Worm (Caenorhabditis elegans) whole organism, young adult: Measurements from ENCODE around the gene nhr-129.

Experiments used
- B0019.2 ChIP-seq: fragments of 200-800 bp; sonication (Bioruptor generic); conservative IDR thresholded peaks from 2 replicates; pipeline ENCODE4 v1.3.6; 2022; ENCODE audit warnings: missing genetic modification reagents, missing genetic modification characterization, missing compliant biosample characterization
- B0035.1 ChIP-seq: sonication (generic microtip); optimal IDR thresholded peaks from 2 replicates; lab custom pipeline; 2016; ENCODE audit warnings: missing genetic modification characterization, mild to moderate bottlenecking, missing compliant biosample characterization, missing genotype, missing genetic modification reagents
- C06A6.2 ChIP-seq: fragments of 200-800 bp; sonication (Bioruptor generic); conservative IDR thresholded peaks from 2 replicates; pipeline ENCODE4 v1.3.6; 2022; ENCODE audit warnings: missing genetic modification characterization, missing compliant biosample characterization
- F10E7.11 ChIP-seq: sonication (generic microtip); optimal IDR thresholded peaks from 2 replicates; lab custom pipeline; 2017; ENCODE audit warnings: mild to moderate bottlenecking, missing genetic modification characterization, moderate library complexity, missing compliant biosample characterization
- F22D6.2 ChIP-seq: sonication (generic microtip); optimal IDR thresholded peaks from 2 replicates; lab custom pipeline; 2016; ENCODE audit warnings: mild to moderate bottlenecking, missing genetic modification characterization, missing compliant biosample characterization
- F37B4.10 ChIP-seq: fragments of 200-800 bp; sonication (Bioruptor generic); IDR thresholded peaks from 2 replicates; pipeline ENCODE4 v1.3.6; 2022; ENCODE audit warnings: missing genetic modification characterization, missing compliant biosample characterization
- F49E8.2 ChIP-seq: sonication (generic microtip); optimal IDR thresholded peaks from 3 replicates; lab custom pipeline; 2017; ENCODE audit warnings: missing genetic modification characterization, mild to moderate bottlenecking, missing compliant biosample characterization, antibody characterized with exemption, moderate library complexity; ENCODE audit not compliant: insufficient read depth
- F52B5.7 ChIP-seq: sonication (generic microtip); optimal IDR thresholded peaks from 2 replicates; lab custom pipeline; 2016; ENCODE audit warnings: mild to moderate bottlenecking, missing genetic modification characterization, missing compliant biosample characterization
- K11D2.4 ChIP-seq: fragments of 200-800 bp; sonication (Bioruptor generic); IDR thresholded peaks from 2 replicates; pipeline ENCODE4 v1.3.6; 2022; ENCODE audit warnings: missing genetic modification reagents, missing genetic modification characterization, missing compliant biosample characterization
- T26A5.8 ChIP-seq: sonication (generic microtip); optimal IDR thresholded peaks from 2 replicates; lab custom pipeline; 2016; ENCODE audit warnings: missing genetic modification characterization, missing compliant biosample characterization
- Y56A3A.18 ChIP-seq: fragments of 200-800 bp; sonication (Bioruptor generic); IDR thresholded peaks from 2 replicates; pipeline ENCODE4 v1.3.6; 2022; ENCODE audit warnings: missing genetic modification reagents, missing genetic modification characterization, missing compliant biosample characterization
- ZK185.1 ChIP-seq: sonication (generic microtip); optimal IDR thresholded peaks from 2 replicates; lab custom pipeline; 2016; ENCODE audit warnings: mild to moderate bottlenecking, missing genetic modification characterization, missing compliant biosample characterization; ENCODE audit not compliant: poor library complexity, severe bottlenecking
- ama-1 ChIP-seq, 3 experiments: fragments of 150-350 bp in 1 of 3; sonication (generic microtip) in 2 of 3; optimal IDR thresholded peaks; 2 replicates each; lab custom pipeline; 2014 to 2018; ENCODE audit warnings: missing biosample characterization in 2 of 3, missing genetic modification characterization in 2 of 3, missing genetic modification reagents in 2 of 3
- aptf-2 ChIP-seq: fragments of 200-800 bp; sonication (Bioruptor generic); conservative IDR thresholded peaks from 2 replicates; pipeline ENCODE4 v1.3.6; 2022; ENCODE audit warnings: missing genetic modification reagents, missing genetic modification characterization, missing compliant biosample characterization
- attf-5 ChIP-seq: fragments of 200-800 bp; sonication (Bioruptor generic); optimal IDR thresholded peaks from 2 replicates; lab custom pipeline; 2018; ENCODE audit warnings: mild to moderate bottlenecking, missing genetic modification characterization, missing compliant biosample characterization
- bed-1 ChIP-seq: fragments of 200-800 bp; sonication (Bioruptor generic); IDR thresholded peaks from 2 replicates; pipeline ENCODE4 v1.3.6; 2022; ENCODE audit warnings: missing genetic modification reagents, missing genetic modification characterization, missing compliant biosample characterization
- cebp-2 ChIP-seq: fragments of 200-800 bp; sonication (Bioruptor generic); IDR thresholded peaks from 2 replicates; pipeline ENCODE4 v1.3.6; 2022; ENCODE audit warnings: missing genetic modification characterization, missing compliant biosample characterization
- ceh-27 ChIP-seq: fragments of 200-800 bp; sonication (Bioruptor generic); optimal IDR thresholded peaks from 2 replicates; lab custom pipeline; 2018; ENCODE audit warnings: mild to moderate bottlenecking, missing genetic modification characterization, moderate library complexity, missing compliant biosample characterization
- chd-7 ChIP-seq: sonication (generic microtip); optimal IDR thresholded peaks from 2 replicates; lab custom pipeline; 2016; ENCODE audit warnings: mild to moderate bottlenecking, missing genetic modification characterization, moderate library complexity, missing compliant biosample characterization
- dox-1 ChIP-seq: fragments of 200-800 bp; sonication (Bioruptor generic); IDR thresholded peaks from 2 replicates; pipeline ENCODE4 v1.3.6; 2022; ENCODE audit warnings: missing genetic modification reagents, missing genetic modification characterization, missing compliant biosample characterization
- dpff-1 ChIP-seq: sonication (generic microtip); optimal IDR thresholded peaks from 2 replicates; lab custom pipeline; 2017; ENCODE audit warnings: mild to moderate bottlenecking, missing genetic modification characterization, missing compliant biosample characterization
- egrh-3 ChIP-seq: fragments of 200-800 bp; sonication (Bioruptor generic); IDR thresholded peaks from 2 replicates; pipeline ENCODE4 v1.3.6; 2022; ENCODE audit warnings: missing genetic modification reagents, missing genetic modification characterization, missing compliant biosample characterization
- ekl-4 ChIP-seq: fragments of 200-800 bp; sonication (Bioruptor generic); IDR thresholded peaks from 2 replicates; pipeline ENCODE4 v1.3.6; 2022; ENCODE audit warnings: missing genetic modification reagents, missing genetic modification characterization, missing compliant biosample characterization
- ets-4 ChIP-seq: fragments of 200-800 bp; sonication (Bioruptor generic); optimal IDR thresholded peaks from 2 replicates; lab custom pipeline; 2018; ENCODE audit warnings: mild to moderate bottlenecking, missing genetic modification characterization, missing compliant biosample characterization
- hlh-26 ChIP-seq: fragments of 200-800 bp; sonication (Bioruptor generic); conservative IDR thresholded peaks from 2 replicates; pipeline ENCODE4 v1.3.6; 2022; ENCODE audit warnings: missing genetic modification reagents, missing genetic modification characterization, missing compliant biosample characterization
- hmg-1.2 ChIP-seq: fragments of 200-800 bp; sonication (Bioruptor generic); IDR thresholded peaks from 2 replicates; pipeline ENCODE4 v1.3.6; 2022; ENCODE audit warnings: missing genetic modification reagents, missing genetic modification characterization, missing compliant biosample characterization
- hmg-20 ChIP-seq: fragments of 200-800 bp; sonication (Bioruptor generic); IDR thresholded peaks from 2 replicates; pipeline ENCODE4 v1.3.6; 2022; ENCODE audit warnings: missing genetic modification reagents, missing genetic modification characterization, missing compliant biosample characterization
- lin-54 ChIP-seq: fragments of 200-800 bp; sonication (Bioruptor generic); optimal IDR thresholded peaks from 2 replicates; lab custom pipeline; 2018; ENCODE audit warnings: mild to moderate bottlenecking, missing genetic modification characterization, missing compliant biosample characterization
- lsy-27 ChIP-seq: sonication (generic microtip); optimal IDR thresholded peaks from 2 replicates; lab custom pipeline; 2017; ENCODE audit warnings: missing genetic modification characterization, mild to moderate bottlenecking, missing compliant biosample characterization, antibody characterized with exemption, missing genotype, borderline replicate concordance; ENCODE audit not compliant: insufficient read depth
- madf-10 ChIP-seq: sonication (generic microtip); optimal IDR thresholded peaks from 2 replicates; lab custom pipeline; 2016; ENCODE audit warnings: mild to moderate bottlenecking, missing genetic modification characterization, missing compliant biosample characterization
- mel-28 ChIP-seq: sonication (generic microtip); optimal IDR thresholded peaks from 2 replicates; lab custom pipeline; 2016; ENCODE audit warnings: borderline replicate concordance, mild to moderate bottlenecking, missing genetic modification characterization, missing compliant biosample characterization
- nfya-1 ChIP-seq: sonication (generic microtip); optimal IDR thresholded peaks from 2 replicates; lab custom pipeline; 2017; ENCODE audit warnings: antibody characterized with exemption, missing compliant biosample characterization, missing genetic modification characterization, borderline replicate concordance; ENCODE audit not compliant: insufficient read depth
- nfyb-1 ChIP-seq: fragments of 200-800 bp; sonication (Bioruptor generic); IDR thresholded peaks from 2 replicates; pipeline ENCODE4 v1.3.6; 2022; ENCODE audit warnings: missing genetic modification reagents, missing genetic modification characterization, missing compliant biosample characterization
- nhr-80 ChIP-seq: sonication (generic microtip); optimal IDR thresholded peaks from 2 replicates; lab custom pipeline; 2016; ENCODE audit warnings: missing genetic modification characterization, missing compliant biosample characterization
- nhr-90 ChIP-seq: sonication (generic microtip); optimal IDR thresholded peaks from 2 replicates; lab custom pipeline; 2016; ENCODE audit warnings: missing genotype, mild to moderate bottlenecking, missing genetic modification characterization, missing compliant biosample characterization
- pha-4 ChIP-seq: fragments of 150-350 bp; sonication (generic microtip); optimal IDR thresholded peaks from 2 replicates; lab custom pipeline; 2014; ENCODE audit warnings: missing biosample characterization, missing genetic modification reagents, missing genetic modification characterization
- rcor-1 ChIP-seq: fragments of 200-800 bp; sonication (Bioruptor generic); IDR thresholded peaks from 2 replicates; pipeline ENCODE4 v1.3.6; 2022; ENCODE audit warnings: missing genetic modification reagents, missing genetic modification characterization, missing compliant biosample characterization
- repo-1 ChIP-seq: sonication (generic microtip); optimal IDR thresholded peaks from 2 replicates; lab custom pipeline; 2017; ENCODE audit warnings: mild to moderate bottlenecking, missing genetic modification characterization, missing compliant biosample characterization
- rpc-1 ChIP-seq, 2 experiments: fragments of 150-350 bp in 1 of 2; sonication (generic microtip) in 1 of 2; optimal IDR thresholded peaks; 2 replicates each; lab custom pipeline; 2014 to 2018; ENCODE audit warnings: missing biosample characterization in 1 of 2, missing genetic modification characterization in 1 of 2, missing genetic modification reagents in 1 of 2, missing genotype in 1 of 2
- sdz-38 ChIP-seq: sonication (generic microtip); optimal IDR thresholded peaks from 2 replicates; lab custom pipeline; 2016; ENCODE audit warnings: missing genotype, missing genetic modification characterization, missing compliant biosample characterization
- snpc-1.1 ChIP-seq: sonication (generic microtip); optimal IDR thresholded peaks from 2 replicates; lab custom pipeline; 2017; ENCODE audit warnings: missing genetic modification characterization, mild to moderate bottlenecking, missing compliant biosample characterization, antibody characterized with exemption, moderate library complexity, missing genotype, missing genetic modification reagents; ENCODE audit not compliant: insufficient read depth
- snpc-1.3 ChIP-seq: sonication (generic microtip); optimal IDR thresholded peaks from 2 replicates; lab custom pipeline; 2017; ENCODE audit warnings: missing genetic modification characterization, mild to moderate bottlenecking, missing compliant biosample characterization, antibody characterized with exemption, moderate library complexity, missing genotype, missing genetic modification reagents; ENCODE audit not compliant: insufficient read depth
- sptf-2 ChIP-seq: fragments of 200-800 bp; sonication (Bioruptor generic); optimal IDR thresholded peaks from 2 replicates; lab custom pipeline; 2018; ENCODE audit warnings: mild to moderate bottlenecking, missing genetic modification characterization, missing compliant biosample characterization
- zim-3 ChIP-seq: sonication (generic microtip); optimal IDR thresholded peaks from 2 replicates; lab custom pipeline; 2017; ENCODE audit warnings: mild to moderate bottlenecking, missing genetic modification characterization, moderate library complexity, missing compliant biosample characterization
- ztf-18 ChIP-seq: sonication (generic microtip); optimal IDR thresholded peaks from 2 replicates; lab custom pipeline; 2016; ENCODE audit warnings: missing genotype, mild to moderate bottlenecking, missing genetic modification characterization, missing compliant biosample characterization
- ztf-22 ChIP-seq: fragments of 200-800 bp; sonication (Bioruptor generic); optimal IDR thresholded peaks from 2 replicates; lab custom pipeline; 2018; ENCODE audit warnings: mild to moderate bottlenecking, missing genetic modification characterization, moderate library complexity, missing compliant biosample characterization
- ztf-26 ChIP-seq: sonication (generic microtip); optimal IDR thresholded peaks from 2 replicates; lab custom pipeline; 2017; ENCODE audit warnings: missing genetic modification characterization, missing compliant biosample characterization

Gene nhr-129

DNA sequence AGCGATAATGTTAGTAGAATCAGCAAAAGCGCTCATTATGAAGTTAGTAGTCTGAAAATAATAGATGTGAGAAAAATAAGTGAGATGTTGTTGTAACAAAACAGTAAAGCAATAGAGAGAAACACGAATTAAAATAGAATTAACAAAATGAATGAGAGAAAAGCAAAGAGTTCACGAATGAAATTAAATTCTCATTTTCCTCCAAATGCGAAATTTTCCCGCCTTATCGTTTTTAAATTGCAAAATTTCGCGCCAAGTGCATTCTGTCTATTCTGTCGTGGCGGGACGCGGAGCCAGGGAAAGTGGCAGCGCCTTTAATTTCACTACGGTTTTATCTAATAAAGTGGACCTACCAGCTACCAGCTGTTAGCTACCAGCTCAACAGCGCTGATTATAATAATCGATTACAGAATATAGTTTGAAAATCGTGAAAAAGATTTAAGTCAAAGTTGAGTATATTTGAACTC, 18.6 kb downstream of the nhr-129 start, which contains the start of gene nasp-2:
Gene nasp-2, minus strand, starts transcription at position 51 of the 467 bp plus-strand sequence.
- TF ChIP-seq nfyb-1 (GFP tag; lab: Robert Waterston, UW) (peak; percentile 81), F49E8.2 (tag; lab: Kevin White, UChicago) (peak; percentile 96), dox-1 (GFP tag; lab: Robert Waterston, UW) (peak; percentile 97), mel-28 (tag; lab: Kevin White, UChicago) (no peak), bed-1 (no peak), ets-4 (GFP tag; lab: Kevin White, UChicago) (no peak), nfya-1 (tag; lab: Kevin White, UChicago) (no peak), ztf-26 (tag; lab: Kevin White, UChicago) (no peak), C06A6.2 (no peak), aptf-2 (peak; percentile 73; the same call in 1 of the 2 replicates), snpc-1.3 (tag; lab: Kevin White, UChicago) (peak; percentile 80), lin-54 (GFP tag; lab: Kevin White, UChicago) (peak; percentile 96), ekl-4 (GFP tag; lab: Robert Waterston, UW) (peak; percentile 92), nhr-90 (no peak), K11D2.4 (GFP tag; lab: Robert Waterston, UW) (no peak), sptf-2 (GFP tag; lab: Kevin White, UChicago) (no peak), F37B4.10 (GFP tag; lab: Robert Waterston, UW) (no peak), hmg-1.2 (peak; percentile 68), repo-1 (tag; lab: Kevin White, UChicago) (no peak), egrh-3 (GFP tag; lab: Robert Waterston, UW) (peak; percentile 53; the same call in 1 of the 2 replicates), ztf-18 (tag; lab: Kevin White, UChicago) (peak; percentile 31), hlh-26 (GFP tag; lab: Robert Waterston, UW) (no peak), F10E7.11 (tag; lab: Kevin White, UChicago) (no peak), rpc-1 (optimal IDR thresholded peaks at IDR 0.05; lab: Kevin White, UChicago) (no peak), rpc-1 (tag; optimal IDR thresholded peaks at IDR 0.05; lab: Kevin White, UChicago) (peak; percentile 14), cebp-2 (GFP tag; lab: Robert Waterston, UW) (no peak), madf-10 (tag; lab: Kevin White, UChicago) (no peak), T26A5.8 (tag; lab: Kevin White, UChicago) (no peak), dpff-1 (tag; lab: Kevin White, UChicago) (no peak), ztf-22 (GFP tag; lab: Kevin White, UChicago) (no peak), Y56A3A.18 (GFP tag; lab: Robert Waterston, UW) (no peak), B0035.1 (tag; lab: Kevin White, UChicago) (no peak), B0019.2 (peak; percentile 95), chd-7 (tag; lab: Kevin White, UChicago) (no peak), F22D6.2 (tag; lab: Kevin White, UChicago) (no peak), sdz-38 (tag; lab: Kevin White, UChicago) (no peak), nhr-80 (no peak), zim-3 (tag; lab: Kevin White, UChicago) (no peak), ZK185.1 (tag; lab: Kevin White, UChicago) (no peak), F52B5.7 (tag; lab: Kevin White, UChicago) (no peak), snpc-1.1 (peak; percentile 68), ama-1 (optimal IDR thresholded peaks at IDR 0.05; lab: Kevin White, UChicago) (no peak), ama-1 (GFP tag; optimal IDR thresholded peaks at IDR 0.05; lab: Kevin White, UChicago) (no peak), ceh-27 (peak; percentile 5), hmg-20 (GFP tag; lab: Robert Waterston, UW) (peak; percentile 64), pha-4 (tag; lab: Kevin White, UChicago) (no peak), attf-5 (GFP tag; lab: Kevin White, UChicago) (peak; percentile 20), lsy-27 (tag; lab: Kevin White, UChicago) (no peak), rcor-1 (GFP tag; lab: Robert Waterston, UW) (peak; percentile 94)
